Worm (Caenorhabditis elegans) whole organism, mixed stage, embryonic: Measurements from ENCODE around the gene gck-2.

Source experiments
- M03D4.4 ChIP-seq: sonication (generic microtip); optimal IDR thresholded peaks from 2 replicates; lab custom pipeline; 2017; ENCODE audit warnings: mild to moderate bottlenecking, missing genetic modification characterization, missing compliant biosample characterization
- bed-3 ChIP-seq: fragments of 200-800 bp; sonication (Bioruptor generic); optimal IDR thresholded peaks from 3 replicates; lab custom pipeline; 2018; ENCODE audit warnings: mild to moderate bottlenecking, missing genetic modification characterization, moderate library complexity, missing compliant biosample characterization
- blmp-1 ChIP-seq: fragments of 150-350 bp; optimal IDR thresholded peaks from 2 replicates; lab custom pipeline; 2014; ENCODE audit warnings: missing biosample characterization, missing genetic modification characterization
- ceh-39 ChIP-seq: fragments of 150-350 bp; optimal IDR thresholded peaks from 2 replicates; lab custom pipeline; 2014; ENCODE audit warnings: missing biosample characterization, missing genetic modification characterization
- ceh-43 ChIP-seq: fragments of 200-800 bp; sonication (Bioruptor generic); optimal IDR thresholded peaks from 2 replicates; lab custom pipeline; 2018; ENCODE audit warnings: mild to moderate bottlenecking, missing genetic modification characterization, moderate library complexity, missing compliant biosample characterization
- ceh-83 ChIP-seq: fragments of 200-800 bp; sonication (Bioruptor generic); optimal IDR thresholded peaks from 2 replicates; lab custom pipeline; 2018; ENCODE audit warnings: mild to moderate bottlenecking, missing genetic modification characterization, missing compliant biosample characterization
- ces-1 ChIP-seq: fragments of 150-350 bp; optimal IDR thresholded peaks from 2 replicates; lab custom pipeline; 2014; ENCODE audit warnings: missing biosample characterization, missing genetic modification reagents, missing genetic modification characterization
- cnd-1 ChIP-seq: fragments of 200-800 bp; sonication (Bioruptor generic); optimal IDR thresholded peaks from 2 replicates; lab custom pipeline; 2018; ENCODE audit warnings: mild to moderate bottlenecking, missing genetic modification characterization, missing compliant biosample characterization
- drap-1 ChIP-seq: fragments of 200-800 bp; sonication (Bioruptor generic); optimal IDR thresholded peaks from 3 replicates; lab custom pipeline; 2018; ENCODE audit warnings: mild to moderate bottlenecking, missing genetic modification characterization, missing compliant biosample characterization
- elt-1 ChIP-seq: sonication (generic microtip); optimal IDR thresholded peaks from 2 replicates; lab custom pipeline; 2017; ENCODE audit warnings: missing genetic modification characterization, mild to moderate bottlenecking, missing compliant biosample characterization, antibody characterized with exemption, moderate library complexity, borderline replicate concordance; ENCODE audit not compliant: insufficient read depth
- flh-1 ChIP-seq: fragments of 200-800 bp; sonication (Bioruptor generic); optimal IDR thresholded peaks from 2 replicates; lab custom pipeline; 2018; ENCODE audit warnings: mild to moderate bottlenecking, missing genetic modification characterization, moderate library complexity, missing compliant biosample characterization
- ham-2 ChIP-seq: fragments of 200-800 bp; sonication (Bioruptor generic); optimal IDR thresholded peaks from 2 replicates; lab custom pipeline; 2018; ENCODE audit warnings: mild to moderate bottlenecking, missing genetic modification characterization, missing compliant biosample characterization
- hlh-1 ChIP-seq: fragments of 150-350 bp; optimal IDR thresholded peaks from 2 replicates; lab custom pipeline; 2014; ENCODE audit warnings: missing biosample characterization, missing genetic modification reagents, missing genetic modification characterization
- lin-13 ChIP-seq: fragments of 150-350 bp; optimal IDR thresholded peaks from 2 replicates; lab custom pipeline; 2014; ENCODE audit warnings: missing biosample characterization, missing genetic modification characterization
- lin-32 ChIP-seq: fragments of 200-800 bp; sonication (Bioruptor generic); optimal IDR thresholded peaks from 2 replicates; lab custom pipeline; 2018; ENCODE audit warnings: mild to moderate bottlenecking, missing genetic modification characterization, missing compliant biosample characterization
- lsy-2 ChIP-seq: fragments of 150-350 bp; optimal IDR thresholded peaks from 2 replicates; lab custom pipeline; 2014; ENCODE audit warnings: missing biosample characterization, missing genetic modification characterization
- mab-5 ChIP-seq: fragments of 150-350 bp; optimal IDR thresholded peaks from 2 replicates; lab custom pipeline; 2014; ENCODE audit warnings: missing biosample characterization, missing genetic modification characterization
- mep-1 ChIP-seq: fragments of 150-350 bp; optimal IDR thresholded peaks from 2 replicates; lab custom pipeline; 2017; ENCODE audit warnings: missing biosample characterization, missing genetic modification reagents, missing genetic modification characterization, inconsistent platforms
- mls-2 ChIP-seq: sonication (generic microtip); optimal IDR thresholded peaks from 2 replicates; lab custom pipeline; 2016; ENCODE audit warnings: mild to moderate bottlenecking, missing genetic modification characterization, moderate library complexity, missing compliant biosample characterization
- nhr-12 ChIP-seq: fragments of 150-350 bp; optimal IDR thresholded peaks from 2 replicates; lab custom pipeline; 2014; ENCODE audit warnings: missing biosample characterization, missing genetic modification characterization
- nhr-237 ChIP-seq: fragments of 150-350 bp; optimal IDR thresholded peaks from 2 replicates; lab custom pipeline; 2014; ENCODE audit warnings: missing biosample characterization, missing genetic modification characterization
- nhr-28 ChIP-seq: fragments of 150-350 bp; optimal IDR thresholded peaks from 2 replicates; lab custom pipeline; 2014; ENCODE audit warnings: missing biosample characterization, missing genetic modification characterization
- nhr-76 ChIP-seq: sonication (generic microtip); optimal IDR thresholded peaks from 2 replicates; lab custom pipeline; 2017; ENCODE audit warnings: missing biosample characterization, missing genetic modification characterization
- pha-4 ChIP-seq: fragments of 150-350 bp; optimal IDR thresholded peaks from 2 replicates; lab custom pipeline; 2018; ENCODE audit warnings: missing biosample characterization, missing genetic modification reagents, missing genetic modification characterization
- snpc-4 ChIP-seq: fragments of 150-350 bp; optimal IDR thresholded peaks from 2 replicates; lab custom pipeline; 2014; ENCODE audit warnings: missing biosample characterization, missing genetic modification characterization
- sptf-1 ChIP-seq: sonication (generic microtip); optimal IDR thresholded peaks from 2 replicates; lab custom pipeline; 2017; ENCODE audit warnings: mild to moderate bottlenecking, missing genetic modification characterization, moderate library complexity, missing compliant biosample characterization
- tbx-8 ChIP-seq: fragments of 200-800 bp; sonication (Bioruptor generic); optimal IDR thresholded peaks from 2 replicates; lab custom pipeline; 2018; ENCODE audit warnings: mild to moderate bottlenecking, missing genetic modification characterization, moderate library complexity, missing compliant biosample characterization
- unc-120 ChIP-seq: sonication (generic microtip); optimal IDR thresholded peaks from 2 replicates; lab custom pipeline; 2017; ENCODE audit warnings: missing genetic modification characterization, missing compliant biosample characterization; ENCODE audit not compliant: poor library complexity, severe bottlenecking
- unc-39 ChIP-seq: fragments of 150-350 bp; optimal IDR thresholded peaks from 2 replicates; lab custom pipeline; 2014; ENCODE audit warnings: missing biosample characterization, missing genetic modification characterization
- unc-62 ChIP-seq: fragments of 150-350 bp; optimal IDR thresholded peaks from 2 replicates; lab custom pipeline; 2014; ENCODE audit warnings: missing biosample characterization, missing genetic modification reagents, missing genetic modification characterization
- zip-8 ChIP-seq: fragments of 150-350 bp; optimal IDR thresholded peaks from 2 replicates; lab custom pipeline; 2014; ENCODE audit warnings: missing biosample characterization, missing genetic modification characterization
- ztf-11 ChIP-seq: fragments of 150-350 bp; optimal IDR thresholded peaks from 2 replicates; lab custom pipeline; 2014; ENCODE audit warnings: missing biosample characterization, missing genetic modification characterization

The gck-2 gene

ce11 chrV:6796894-6797293 lies 4.4 kb upstream of the gck-2 start:
- TF ChIP-seq nhr-237 (tag; lab: Kevin White, UChicago) (no peak), ces-1 (GFP tag; lab: Kevin White, UChicago) (peak; percentile 29), mep-1 (tag; lab: Kevin White, UChicago) (no peak), mls-2 (tag; lab: Kevin White, UChicago) (peak; percentile 33), nhr-76 (tag; lab: Kevin White, UChicago) (no peak), ham-2 (GFP tag; lab: Kevin White, UChicago) (peak; percentile 46), lin-13 (tag; lab: Kevin White, UChicago) (no peak), snpc-4 (tag; lab: Kevin White, UChicago) (no peak), pha-4 (tag; lab: Kevin White, UChicago) (no peak), hlh-1 (peak; percentile 58), bed-3 (GFP tag; lab: Kevin White, UChicago) (no peak), unc-120 (peak; percentile 79), tbx-8 (GFP tag; lab: Kevin White, UChicago) (no peak), ceh-83 (no peak)

- TF ChIP-seq hlh-1 (no peak), elt-1 (no peak), ztf-11 (tag; lab: Kevin White, UChicago) (no peak), ceh-43 (no peak), bed-3 (GFP tag; lab: Kevin White, UChicago) (no peak), unc-62 (GFP tag; lab: Kevin White, UChicago) (no peak), lsy-2 (tag; lab: Kevin White, UChicago) (no peak), nhr-76 (tag; lab: Kevin White, UChicago) (no peak), M03D4.4 (tag; lab: Kevin White, UChicago) (no peak), ces-1 (GFP tag; lab: Kevin White, UChicago) (no peak), mep-1 (tag; lab: Kevin White, UChicago) (no peak), nhr-12 (tag; lab: Kevin White, UChicago) (no peak), pha-4 (tag; lab: Kevin White, UChicago) (no peak), mls-2 (tag; lab: Kevin White, UChicago) (no peak), lin-32 (no peak), ceh-39 (tag; lab: Kevin White, UChicago) (no peak), sptf-1 (no peak), nhr-28 (no peak), zip-8 (no peak), tbx-8 (GFP tag; lab: Kevin White, UChicago) (no peak)
Observed at ce11 chrV:6796264-6796663, 3.8 kb upstream of the gck-2 start.

- TF ChIP-seq nhr-76 (tag; lab: Kevin White, UChicago): no peak
- TF ChIP-seq zip-8: no peak
- no peak for TF ChIP-seq nhr-237 (tag; lab: Kevin White, UChicago)
- no peak for TF ChIP-seq ceh-39 (tag; lab: Kevin White, UChicago)
- no peak for TF ChIP-seq blmp-1 (tag; lab: Kevin White, UChicago)
- TF ChIP-seq flh-1: no peak
- no peak for TF ChIP-seq M03D4.4 (tag; lab: Kevin White, UChicago)
- no peak for TF ChIP-seq unc-62 (GFP tag; lab: Kevin White, UChicago)
- no peak for TF ChIP-seq nhr-28
- TF ChIP-seq mls-2 (tag; lab: Kevin White, UChicago): no peak
- no peak for TF ChIP-seq tbx-8 (GFP tag; lab: Kevin White, UChicago)
- TF ChIP-seq bed-3 (GFP tag; lab: Kevin White, UChicago): no peak
- no peak for TF ChIP-seq unc-39 (tag; lab: Kevin White, UChicago)
Observed at ce11 chrV:6793744-6794239, 1.3 kb upstream of the gck-2 start, which contains the start of gene ZC404.1. ZC404.1 (plus strand) TSS chrV:6794189.

ce11 chrV:6792973-6793372 lies 508 bp upstream of the gck-2 start:
- no peak for TF ChIP-seq unc-39 (tag; lab: Kevin White, UChicago)
- TF ChIP-seq nhr-28: no peak
- no peak for TF ChIP-seq unc-62 (GFP tag; lab: Kevin White, UChicago)
- no peak for TF ChIP-seq drap-1 (GFP tag; lab: Kevin White, UChicago)
- TF ChIP-seq ztf-11 (tag; lab: Kevin White, UChicago): no peak
- no peak for TF ChIP-seq elt-1
- no peak for TF ChIP-seq hlh-1
- no peak for TF ChIP-seq flh-1
- TF ChIP-seq blmp-1 (tag; lab: Kevin White, UChicago): no peak
- TF ChIP-seq mep-1 (tag; lab: Kevin White, UChicago): no peak
- no peak for TF ChIP-seq lsy-2 (tag; lab: Kevin White, UChicago)
- no peak for TF ChIP-seq ceh-43
- TF ChIP-seq snpc-4 (tag; lab: Kevin White, UChicago): no peak
- no peak for TF ChIP-seq mab-5
- TF ChIP-seq nhr-12 (tag; lab: Kevin White, UChicago): no peak
- TF ChIP-seq pha-4 (tag; lab: Kevin White, UChicago): no peak
- TF ChIP-seq cnd-1: no peak
- TF ChIP-seq ceh-39 (tag; lab: Kevin White, UChicago): no peak
- no peak for TF ChIP-seq mls-2 (tag; lab: Kevin White, UChicago)
